Fruit fly (Drosophila melanogaster): ENCODE results near the gene Pgls.

Gene Pgls

DNA sequence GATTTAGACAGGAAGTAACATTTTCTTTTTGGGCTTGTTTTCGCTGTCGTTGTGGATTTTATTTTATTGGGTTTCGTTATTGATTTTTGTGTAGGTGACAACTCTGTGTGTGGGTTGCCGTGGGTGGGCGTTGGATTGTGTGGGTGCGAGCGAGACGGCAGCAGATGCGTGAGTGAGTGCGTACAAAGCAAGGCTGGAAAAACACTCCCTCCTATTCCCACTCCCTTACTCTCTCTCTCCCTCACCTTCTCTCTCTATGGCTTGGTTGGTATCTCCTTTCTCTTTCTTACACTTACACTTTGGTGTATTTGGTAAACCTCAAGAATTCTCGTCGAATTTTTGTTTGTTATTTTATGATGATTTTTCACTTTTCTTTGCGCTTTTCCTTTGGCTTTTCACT, 25.1 kb upstream of the Pgls start:
- TF ChIP-seq usp (GFP tag; optimal IDR thresholded peaks at IDR 0.05) (no peak), psq (optimal IDR thresholded peaks at IDR 0.05) (no peak), Dll (optimal IDR thresholded peaks at IDR 0.05) (no peak), CG8478 (optimal IDR thresholded peaks at IDR 0.05) (no peak)

DNA sequence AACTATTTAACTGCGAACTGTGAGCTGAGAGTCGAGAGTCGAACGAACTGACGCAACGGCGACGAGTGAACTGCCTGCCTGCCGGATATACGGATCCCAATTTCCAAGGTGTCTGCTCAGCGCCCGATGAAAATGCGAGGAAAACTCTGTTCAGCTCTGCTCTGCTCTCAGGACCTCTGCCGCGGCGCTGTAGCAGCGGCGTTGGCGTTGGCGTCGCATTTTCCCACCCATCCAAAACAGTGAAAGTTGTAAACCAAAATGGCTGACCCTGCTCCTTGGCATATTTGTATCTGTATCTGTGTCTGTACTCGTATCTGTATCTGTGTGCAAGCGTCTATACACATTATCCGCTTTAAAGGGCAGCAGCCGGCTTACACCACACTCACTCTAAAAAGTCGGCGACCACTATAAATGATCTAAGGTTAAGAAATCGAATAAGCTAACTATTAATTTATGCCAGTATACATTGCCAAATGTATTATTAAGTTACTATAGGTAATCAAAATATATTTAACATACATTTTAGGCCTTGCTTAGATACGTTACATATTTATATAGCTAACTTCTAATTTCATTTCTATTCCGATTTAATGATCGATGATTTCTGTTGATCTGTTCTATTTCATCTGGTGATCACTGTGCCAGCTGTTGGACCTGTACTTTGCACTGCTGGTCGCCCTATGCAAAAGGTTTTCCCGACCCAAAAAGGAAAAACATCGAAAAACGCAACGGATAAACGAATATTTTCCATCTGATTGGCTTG, 24.4 kb upstream of the Pgls start:
- TF ChIP-seq psq (optimal IDR thresholded peaks at IDR 0.05): no peak

DNA sequence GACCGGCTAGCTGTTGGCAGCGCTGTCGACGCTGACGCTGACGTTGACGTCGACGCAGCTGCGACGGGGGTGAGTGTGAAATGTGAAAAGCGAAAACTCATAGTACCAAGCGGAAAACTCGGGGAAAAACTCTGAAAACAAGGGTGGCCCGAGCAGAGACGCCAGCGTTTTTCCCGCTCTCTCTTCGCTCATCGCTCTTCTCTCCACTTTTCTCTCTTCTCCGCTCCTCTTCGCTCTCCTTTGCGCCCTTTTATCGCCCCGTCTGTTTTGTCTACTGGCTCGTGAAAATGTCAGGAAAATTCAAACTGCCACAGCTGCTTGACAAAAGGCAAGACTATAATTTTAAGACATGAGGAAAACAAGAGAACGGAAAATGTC, 23.8 kb upstream of the Pgls start:
- no peak for TF ChIP-seq CG8478 (optimal IDR thresholded peaks at IDR 0.05)
- TF ChIP-seq psq (optimal IDR thresholded peaks at IDR 0.05): no peak
- TF ChIP-seq Dll (optimal IDR thresholded peaks at IDR 0.05): no peak
- TF ChIP-seq EcR (GFP tag; optimal IDR thresholded peaks at IDR 0.05): no peak
- no peak for TF ChIP-seq usp (GFP tag; optimal IDR thresholded peaks at IDR 0.05)
- TF ChIP-seq pan (optimal IDR thresholded peaks at IDR 0.05): no peak

DNA sequence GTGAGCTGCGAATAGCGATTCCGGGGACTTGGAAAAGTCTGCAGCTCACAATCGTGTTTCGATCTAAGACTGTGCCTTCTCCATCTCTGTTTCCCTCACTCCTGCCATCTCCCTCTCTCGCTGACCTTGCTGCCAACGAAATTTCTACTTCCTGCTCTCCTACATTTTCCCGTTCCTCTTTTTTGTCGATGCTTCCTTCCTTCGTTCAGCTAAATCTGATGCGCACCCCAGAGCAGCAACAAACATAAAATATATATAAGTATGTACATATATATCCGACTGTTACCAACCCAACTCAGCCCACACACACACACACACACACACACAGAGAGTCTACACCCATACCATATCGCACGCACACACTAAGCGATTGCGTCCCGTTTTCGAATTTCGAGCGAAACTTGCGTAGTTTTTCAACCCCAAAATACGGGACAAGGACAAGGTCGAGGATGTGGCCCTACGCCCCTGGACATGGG, 23.0 kb upstream of the Pgls start, which contains the start of gene Imp:
Imp (minus strand) TSS at position 51 of the 476 bp plus-strand sequence.
- TF ChIP-seq Dll (optimal IDR thresholded peaks at IDR 0.05) (no peak), psq (optimal IDR thresholded peaks at IDR 0.05) (no peak), usp (GFP tag; optimal IDR thresholded peaks at IDR 0.05) (no peak), pan (optimal IDR thresholded peaks at IDR 0.05) (no peak)

DNA sequence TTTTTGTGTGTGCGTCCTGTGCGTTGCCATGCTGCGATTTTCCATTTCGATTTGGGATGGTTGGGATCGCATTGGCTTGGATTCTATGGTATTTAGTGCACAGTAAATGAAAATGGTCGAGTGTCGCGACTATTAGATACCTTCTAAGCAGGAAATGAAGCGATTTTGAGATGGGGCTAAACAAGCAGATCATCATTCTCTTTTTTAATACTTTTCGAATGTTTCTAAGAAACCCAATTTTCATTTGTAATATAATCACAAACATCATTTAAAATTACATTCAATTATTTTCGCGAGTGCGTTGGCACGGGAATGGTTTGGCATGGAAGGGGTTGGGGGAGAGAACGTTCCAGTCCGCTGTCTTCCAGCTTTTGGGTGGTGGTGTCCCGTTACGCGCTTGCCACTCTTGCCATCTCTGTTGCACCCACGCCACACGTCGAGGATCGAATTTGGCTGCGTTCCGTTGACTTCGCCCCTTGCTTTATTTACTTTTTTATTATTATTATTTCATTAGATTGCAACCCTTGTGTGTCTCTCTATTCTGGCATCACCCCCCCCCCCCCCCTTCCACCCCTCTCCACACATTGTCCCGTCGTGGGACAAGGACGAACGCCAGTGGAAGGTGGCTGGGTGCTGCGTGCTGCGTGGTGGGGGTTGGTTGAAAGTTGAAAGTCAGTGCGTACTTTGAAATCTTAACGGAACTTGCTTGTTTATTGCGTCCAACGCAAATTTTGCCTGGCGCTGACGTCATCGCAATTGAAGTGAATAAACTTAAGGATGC, 21.7 kb upstream of the Pgls start:
- no peak for TF ChIP-seq Dll (optimal IDR thresholded peaks at IDR 0.05)
- TF ChIP-seq CG8478 (optimal IDR thresholded peaks at IDR 0.05): no peak
- TF ChIP-seq usp (GFP tag; optimal IDR thresholded peaks at IDR 0.05): no peak
- TF ChIP-seq pan (optimal IDR thresholded peaks at IDR 0.05): no peak
- no peak for TF ChIP-seq EcR (GFP tag; optimal IDR thresholded peaks at IDR 0.05)
- TF ChIP-seq psq (optimal IDR thresholded peaks at IDR 0.05): no peak

DNA sequence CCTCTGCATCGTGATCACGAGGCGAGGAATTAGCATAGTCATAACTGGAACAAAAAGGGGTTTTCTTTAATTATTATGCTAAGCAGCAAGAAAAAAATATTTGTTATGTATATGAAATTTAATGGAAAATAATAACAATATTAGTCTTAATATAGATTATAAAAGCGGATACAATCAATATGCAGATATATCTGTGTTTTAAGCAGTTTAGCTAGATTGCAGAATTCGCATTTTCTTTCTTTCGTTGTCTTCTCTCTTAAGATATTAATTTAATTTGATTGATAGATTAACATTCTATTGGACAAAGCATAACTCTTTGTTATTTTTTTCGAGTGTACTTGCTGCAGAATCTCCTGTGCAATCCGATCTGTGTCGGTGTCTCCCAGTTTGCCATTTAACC, 19.9 kb upstream of the Pgls start:
- TF ChIP-seq usp (GFP tag; optimal IDR thresholded peaks at IDR 0.05) (no peak), psq (optimal IDR thresholded peaks at IDR 0.05) (no peak), CG8478 (optimal IDR thresholded peaks at IDR 0.05) (no peak), EcR (GFP tag; optimal IDR thresholded peaks at IDR 0.05) (no peak), pan (optimal IDR thresholded peaks at IDR 0.05) (no peak), Dll (optimal IDR thresholded peaks at IDR 0.05) (no peak)

DNA sequence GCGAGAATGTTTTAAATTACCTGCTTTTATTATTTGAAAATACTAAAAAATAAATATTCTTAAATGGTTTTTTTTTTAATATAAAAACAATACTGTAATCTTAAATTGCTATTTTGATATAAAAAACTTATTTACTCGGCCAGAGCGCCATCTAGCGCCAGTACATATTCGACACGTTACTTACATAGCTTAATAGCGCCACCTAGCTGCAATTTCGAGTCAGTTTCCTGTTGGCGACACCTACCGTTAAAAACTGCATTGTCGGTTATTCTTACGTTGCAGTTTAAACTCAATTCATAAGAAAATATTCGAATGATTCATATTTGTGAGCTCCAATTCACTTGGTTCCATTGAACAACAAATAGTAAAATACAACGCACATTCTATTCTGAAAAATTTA, 14.9 kb upstream of the Pgls start:
- TF ChIP-seq usp (GFP tag; optimal IDR thresholded peaks at IDR 0.05) (no peak), EcR (GFP tag; optimal IDR thresholded peaks at IDR 0.05) (no peak), pan (optimal IDR thresholded peaks at IDR 0.05) (no peak), Dll (optimal IDR thresholded peaks at IDR 0.05) (no peak), psq (optimal IDR thresholded peaks at IDR 0.05) (no peak), CG8478 (optimal IDR thresholded peaks at IDR 0.05) (no peak)

DNA sequence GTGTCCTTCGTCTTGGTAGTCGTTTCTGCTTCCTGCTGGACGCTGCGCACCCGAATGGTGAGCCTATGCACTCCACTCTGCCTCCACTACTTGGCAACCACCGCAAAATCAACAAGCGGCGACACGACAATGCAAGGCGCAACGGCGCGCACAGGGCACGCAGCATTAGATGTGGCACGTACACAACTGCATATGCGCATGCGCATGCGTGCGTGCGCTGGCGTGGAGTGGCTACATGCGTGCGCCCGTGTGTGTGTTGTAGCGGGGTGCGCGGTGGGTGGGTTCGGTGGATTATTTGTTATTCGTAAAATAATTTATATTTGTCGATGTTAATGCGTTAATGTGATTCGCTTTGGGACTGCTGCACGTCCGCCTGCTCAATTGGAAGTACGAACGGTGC, 11.6 kb upstream of the Pgls start:
- no peak for TF ChIP-seq Dll (optimal IDR thresholded peaks at IDR 0.05)
- no peak for TF ChIP-seq usp (GFP tag; optimal IDR thresholded peaks at IDR 0.05)
- no peak for TF ChIP-seq psq (optimal IDR thresholded peaks at IDR 0.05)
- no peak for TF ChIP-seq pan (optimal IDR thresholded peaks at IDR 0.05)
- no peak for TF ChIP-seq EcR (GFP tag; optimal IDR thresholded peaks at IDR 0.05)
- no peak for TF ChIP-seq CG8478 (optimal IDR thresholded peaks at IDR 0.05)

DNA sequence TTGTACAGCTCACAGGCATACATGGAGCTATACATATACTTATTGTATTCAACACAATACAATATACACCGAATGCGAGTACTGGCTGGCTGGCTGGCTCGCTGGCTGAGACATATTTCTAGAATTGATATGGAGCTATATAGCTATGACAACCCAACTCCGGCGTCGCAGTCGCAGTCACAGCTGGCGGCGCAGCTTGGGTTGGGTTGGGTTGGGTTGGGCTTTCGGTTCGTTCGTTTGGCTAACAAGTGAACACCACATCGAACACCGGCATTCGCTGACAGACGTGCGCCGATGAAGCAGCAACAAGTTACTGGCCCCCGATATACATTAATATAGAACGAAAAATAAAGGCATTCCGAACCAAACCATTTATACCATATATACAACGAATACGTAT, 8.3 kb upstream of the Pgls start, which contains the start of gene CG15210:
CG15210 (plus strand) TSS at position 269 of the 400 bp plus-strand sequence.
- no peak for TF ChIP-seq EcR (GFP tag; optimal IDR thresholded peaks at IDR 0.05)
- TF ChIP-seq usp (GFP tag; optimal IDR thresholded peaks at IDR 0.05): no peak
- no peak for TF ChIP-seq CG8478 (optimal IDR thresholded peaks at IDR 0.05)
- no peak for TF ChIP-seq Dll (optimal IDR thresholded peaks at IDR 0.05)
- TF ChIP-seq psq (optimal IDR thresholded peaks at IDR 0.05): no peak
- TF ChIP-seq pan (optimal IDR thresholded peaks at IDR 0.05): no peak

DNA sequence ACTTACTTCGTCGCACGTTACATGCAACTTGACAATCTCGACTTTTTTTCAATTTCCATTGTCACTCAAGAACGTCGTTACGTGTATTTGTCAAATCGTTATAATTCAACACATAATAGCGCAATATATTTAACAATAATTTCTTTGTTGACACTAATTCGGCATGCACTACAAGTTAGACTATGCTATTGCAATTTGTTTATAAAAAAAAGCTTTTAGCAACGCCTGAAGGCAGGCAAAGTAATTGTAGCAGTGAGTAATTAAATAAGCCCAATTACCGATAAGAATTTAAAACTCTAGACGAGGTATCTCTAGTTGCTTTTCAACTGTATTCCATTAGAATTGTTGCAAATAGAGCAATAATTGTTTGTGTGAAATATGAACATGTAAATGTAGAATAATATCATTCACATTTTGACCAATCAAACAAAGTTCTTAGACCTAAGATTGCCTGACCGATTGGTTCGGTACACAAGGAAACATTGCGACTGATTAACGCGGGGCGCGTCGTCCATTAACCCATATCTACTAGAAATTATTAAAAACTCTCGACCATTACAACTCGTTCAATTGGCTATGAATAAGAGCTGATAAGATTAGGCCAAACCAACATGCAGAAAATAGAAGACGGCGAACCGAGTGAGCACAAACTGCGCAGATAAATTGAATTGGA, 6.2 kb upstream of the Pgls start:
- TF ChIP-seq Dll (optimal IDR thresholded peaks at IDR 0.05) (no peak), pan (optimal IDR thresholded peaks at IDR 0.05) (no peak), psq (optimal IDR thresholded peaks at IDR 0.05) (no peak), CG8478 (optimal IDR thresholded peaks at IDR 0.05) (no peak), EcR (GFP tag; optimal IDR thresholded peaks at IDR 0.05) (no peak), usp (GFP tag; optimal IDR thresholded peaks at IDR 0.05) (no peak)

DNA sequence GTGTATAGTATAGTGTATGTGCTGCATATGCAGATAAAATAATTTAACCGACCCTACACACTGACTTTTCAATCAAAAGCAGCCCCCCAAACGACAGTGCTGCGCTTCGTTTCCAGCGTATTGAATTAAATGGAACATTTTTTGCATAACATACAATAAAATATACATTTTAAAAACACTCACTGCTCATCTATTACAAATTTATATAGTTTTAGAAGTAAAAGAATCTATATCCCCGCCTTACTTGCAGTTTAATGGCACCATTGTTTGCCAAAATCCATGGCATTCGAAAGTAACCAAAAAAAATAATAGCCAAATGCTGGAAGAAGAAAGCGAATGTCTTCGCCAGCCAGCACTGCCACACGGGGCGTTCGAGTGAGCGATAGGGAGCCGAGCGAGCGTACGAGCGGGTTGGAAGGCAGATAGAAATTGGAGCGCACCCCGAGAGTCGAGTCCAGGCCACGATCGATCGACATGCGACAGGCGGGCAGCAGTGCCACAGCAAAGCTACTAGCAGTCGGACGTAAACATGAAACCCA, 5.5 kb upstream of the Pgls start, which contains the start of gene CG15209:
CG15209 (plus strand) TSS at position 489 of the 539 bp plus-strand sequence.
- TF ChIP-seq Dll (optimal IDR thresholded peaks at IDR 0.05) (no peak), usp (GFP tag; optimal IDR thresholded peaks at IDR 0.05) (no peak), CG8478 (optimal IDR thresholded peaks at IDR 0.05) (no peak), psq (optimal IDR thresholded peaks at IDR 0.05) (no peak), EcR (GFP tag; optimal IDR thresholded peaks at IDR 0.05) (no peak), pan (optimal IDR thresholded peaks at IDR 0.05) (no peak)

DNA sequence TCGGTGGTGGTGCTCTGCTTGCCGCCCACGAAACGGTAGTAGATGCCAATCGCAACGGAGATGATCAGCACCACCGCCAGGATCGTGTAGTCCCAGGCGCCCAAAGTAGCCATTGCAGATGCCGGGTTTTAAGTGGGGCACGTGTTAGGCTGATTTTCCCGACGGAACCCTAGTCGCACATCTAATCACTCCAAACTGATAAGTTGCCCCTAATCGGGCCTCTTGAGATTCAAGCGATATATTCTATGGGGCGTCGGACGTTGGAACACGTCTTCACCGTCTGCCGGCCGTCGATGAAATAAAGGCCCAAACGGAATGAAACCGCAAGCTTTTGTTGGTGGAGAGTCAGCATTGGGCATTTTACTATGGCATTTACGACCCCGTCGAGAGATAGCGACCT, 2.4 kb upstream of the Pgls start, which contains the start of gene CG32669:
CG32669 (minus strand) TSS at position 275 of the 400 bp plus-strand sequence.
- TF ChIP-seq pan (optimal IDR thresholded peaks at IDR 0.05) (no peak), usp (GFP tag; optimal IDR thresholded peaks at IDR 0.05) (no peak)
